Worm (Caenorhabditis elegans) whole organism, early embryonic: ENCODE measurements around the gene Y49E10.21.

Experiments
- F13C5.2 ChIP-seq: sonication (generic microtip); optimal IDR thresholded peaks from 2 replicates; lab custom pipeline; 2017; ENCODE audit warnings: mild to moderate bottlenecking, missing genetic modification characterization, inconsistent platforms, missing compliant biosample characterization
- aly-1 ChIP-seq: sonication (generic microtip); optimal IDR thresholded peaks from 2 replicates; lab custom pipeline; 2016; ENCODE audit warnings: missing genetic modification characterization, missing compliant biosample characterization
- ama-1 ChIP-seq: fragments of 150-350 bp; optimal IDR thresholded peaks from 2 replicates; lab custom pipeline; 2014
- ceh-13 ChIP-seq: fragments of 200-800 bp; sonication (Bioruptor generic); optimal IDR thresholded peaks from 2 replicates; lab custom pipeline; 2018; ENCODE audit warnings: mild to moderate bottlenecking, missing genetic modification characterization, missing compliant biosample characterization
- ceh-36 ChIP-seq: sonication (generic microtip); optimal IDR thresholded peaks from 2 replicates; lab custom pipeline; 2016; ENCODE audit warnings: missing genetic modification characterization, inconsistent platforms, missing compliant biosample characterization
- flt-1 ChIP-seq: fragments of 200-800 bp; sonication (Bioruptor generic); IDR thresholded peaks from 2 replicates; pipeline ENCODE4 v1.3.6; 2022; ENCODE audit warnings: missing genetic modification characterization, missing compliant biosample characterization
- hmbx-1 ChIP-seq: sonication (generic microtip); optimal IDR thresholded peaks from 2 replicates; lab custom pipeline; 2016; ENCODE audit warnings: mild to moderate bottlenecking, missing genetic modification characterization, missing compliant biosample characterization
- hmg-4 ChIP-seq: fragments of 200-800 bp; sonication (Bioruptor generic); optimal IDR thresholded peaks from 2 replicates; lab custom pipeline; 2018; ENCODE audit warnings: mild to moderate bottlenecking, missing genetic modification characterization, missing compliant biosample characterization
- scrt-1 ChIP-seq: fragments of 200-800 bp; sonication (Bioruptor generic); IDR thresholded peaks from 2 replicates; pipeline ENCODE4 v1.3.6; 2022; ENCODE audit warnings: missing genetic modification characterization, missing compliant biosample characterization
- tbx-11 ChIP-seq: fragments of 200-800 bp; sonication (Bioruptor generic); IDR thresholded peaks from 2 replicates; pipeline ENCODE4 v1.3.6; 2022; ENCODE audit warnings: missing genetic modification characterization, missing compliant biosample characterization
- tbx-37 ChIP-seq: fragments of 200-800 bp; sonication (Bioruptor generic); conservative IDR thresholded peaks from 2 replicates; pipeline ENCODE4 v1.3.6; 2022; ENCODE audit warnings: missing genetic modification reagents, missing genetic modification characterization, missing compliant biosample characterization
- tra-4 ChIP-seq: sonication (generic microtip); optimal IDR thresholded peaks from 2 replicates; lab custom pipeline; 2017; ENCODE audit warnings: missing genetic modification characterization, missing compliant biosample characterization

The Y49E10.21 gene

DNA sequence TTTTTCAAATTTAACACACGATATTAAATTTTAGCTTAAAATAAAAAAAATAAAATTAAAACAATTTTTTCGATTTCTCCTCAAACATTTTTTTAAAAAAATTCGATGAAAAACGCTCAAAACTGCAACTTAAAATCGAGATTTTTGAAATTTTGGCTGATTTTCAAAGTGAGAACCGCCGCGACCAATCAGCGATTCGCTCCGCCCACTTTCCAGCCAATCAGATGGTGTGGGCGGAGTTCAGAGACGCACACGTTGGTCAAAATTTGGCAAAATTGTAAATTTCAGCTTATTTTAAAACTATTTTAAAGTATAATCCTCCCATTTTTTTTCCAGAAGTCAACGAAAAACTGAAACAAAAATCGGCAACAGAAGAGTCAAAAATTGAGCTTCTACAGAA is 53.1 kb downstream of the Y49E10.21 start:
- TF ChIP-seq tra-4, result no peak
- TF ChIP-seq F13C5.2, result no peak
- no peak for TF ChIP-seq scrt-1 (GFP tag; lab: Robert Waterston, UW)
- no peak for TF ChIP-seq ceh-36
- no peak for TF ChIP-seq hmbx-1 (tag; lab: Kevin White, UChicago)
- TF ChIP-seq tbx-37 (GFP tag; lab: Robert Waterston, UW), result no peak
- TF ChIP-seq hmg-4 (GFP tag; lab: Kevin White, UChicago), result no peak
- TF ChIP-seq ceh-13 (GFP tag; lab: Kevin White, UChicago), result no peak
- TF ChIP-seq flt-1 (GFP tag; lab: Robert Waterston, UW), result no peak
- TF ChIP-seq tbx-11 (GFP tag; lab: Robert Waterston, UW), result no peak
- TF ChIP-seq aly-1 (tag; lab: Kevin White, UChicago), result no peak
- no peak for TF ChIP-seq ama-1
